Worm (Caenorhabditis elegans) whole organism, early embryonic: Measurements from ENCODE around the gene srh-21.

ENCODE experiments used
- B0310.2 ChIP-seq: sonication (generic microtip); optimal IDR thresholded peaks from 2 replicates; lab custom pipeline; 2016; ENCODE audit warnings: mild to moderate bottlenecking, missing genetic modification characterization, missing compliant biosample characterization
- aly-1 ChIP-seq: sonication (generic microtip); optimal IDR thresholded peaks from 2 replicates; lab custom pipeline; 2016; ENCODE audit warnings: missing genetic modification characterization, missing compliant biosample characterization
- ama-1 ChIP-seq: fragments of 150-350 bp; optimal IDR thresholded peaks from 2 replicates; lab custom pipeline; 2014
- ceh-36 ChIP-seq: sonication (generic microtip); optimal IDR thresholded peaks from 2 replicates; lab custom pipeline; 2016; ENCODE audit warnings: missing genetic modification characterization, inconsistent platforms, missing compliant biosample characterization
- ets-7 ChIP-seq: sonication (generic microtip); optimal IDR thresholded peaks from 2 replicates; lab custom pipeline; 2016; ENCODE audit warnings: missing genotype, missing genetic modification characterization, missing compliant biosample characterization
- flt-1 ChIP-seq: fragments of 200-800 bp; sonication (Bioruptor generic); IDR thresholded peaks from 2 replicates; pipeline ENCODE4 v1.3.6; 2022; ENCODE audit warnings: missing genetic modification characterization, missing compliant biosample characterization
- hmbx-1 ChIP-seq: sonication (generic microtip); optimal IDR thresholded peaks from 2 replicates; lab custom pipeline; 2016; ENCODE audit warnings: mild to moderate bottlenecking, missing genetic modification characterization, missing compliant biosample characterization
- hnd-1 ChIP-seq: sonication (generic microtip); optimal IDR thresholded peaks from 2 replicates; lab custom pipeline; 2016; ENCODE audit warnings: missing genetic modification characterization, missing compliant biosample characterization
- scrt-1 ChIP-seq: fragments of 200-800 bp; sonication (Bioruptor generic); IDR thresholded peaks from 2 replicates; pipeline ENCODE4 v1.3.6; 2022; ENCODE audit warnings: missing genetic modification characterization, missing compliant biosample characterization
- sea-1 ChIP-seq: fragments of 200-800 bp; sonication (Bioruptor generic); conservative IDR thresholded peaks from 2 replicates; pipeline ENCODE4 v1.3.6; 2022; ENCODE audit warnings: missing genetic modification characterization, missing compliant biosample characterization
- tbx-11 ChIP-seq: fragments of 200-800 bp; sonication (Bioruptor generic); IDR thresholded peaks from 2 replicates; pipeline ENCODE4 v1.3.6; 2022; ENCODE audit warnings: missing genetic modification characterization, missing compliant biosample characterization
- tbx-37 ChIP-seq: fragments of 200-800 bp; sonication (Bioruptor generic); conservative IDR thresholded peaks from 2 replicates; pipeline ENCODE4 v1.3.6; 2022; ENCODE audit warnings: missing genetic modification reagents, missing genetic modification characterization, missing compliant biosample characterization
- tra-4 ChIP-seq: sonication (generic microtip); optimal IDR thresholded peaks from 2 replicates; lab custom pipeline; 2017; ENCODE audit warnings: missing genetic modification characterization, missing compliant biosample characterization

DNA sequence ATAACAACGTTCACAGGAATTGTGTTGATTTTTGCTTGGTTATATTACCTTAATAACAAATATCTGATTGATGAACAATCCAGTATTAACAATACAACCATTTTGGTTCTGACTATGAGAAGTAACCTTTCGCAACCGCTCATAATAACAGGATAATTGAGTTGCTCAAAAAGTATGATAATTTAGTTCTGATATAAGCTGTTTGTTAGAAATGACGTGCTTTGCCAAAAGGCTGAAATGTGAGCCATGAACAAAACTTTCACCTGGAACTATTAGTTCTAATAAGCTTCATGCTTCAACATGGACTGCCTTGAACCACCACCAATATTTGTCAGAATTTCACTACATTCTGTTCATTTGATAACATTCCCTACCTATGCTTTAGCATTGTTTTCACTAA is 1.9 kb upstream of the srh-21 start, which contains the start of gene srh-20:
- TF ChIP-seq ama-1 (lab: Kevin White, UChicago) = no peak
- TF ChIP-seq hnd-1 (tag; lab: Kevin White, UChicago) = no peak
- TF ChIP-seq tbx-11 (GFP tag; lab: Robert Waterston, UW) = no peak
- TF ChIP-seq flt-1 (GFP tag; lab: Robert Waterston, UW) = no peak
- TF ChIP-seq sea-1 (GFP tag; lab: Robert Waterston, UW) = no peak
- no peak for TF ChIP-seq B0310.2 (tag; lab: Kevin White, UChicago)
- no peak for TF ChIP-seq ets-7
- no peak for TF ChIP-seq hmbx-1
- no peak for TF ChIP-seq ceh-36 (tag; lab: Kevin White, UChicago)
- TF ChIP-seq scrt-1 = no peak
- TF ChIP-seq aly-1 = no peak
- no peak for TF ChIP-seq tbx-37 (GFP tag; lab: Robert Waterston, UW)
- no peak for TF ChIP-seq tra-4 (tag; lab: Kevin White, UChicago)
